Fruit fly (Drosophila melanogaster): Measurements from ENCODE around the gene Gas41.
A peak's percentile ranks its signal among the peaks of the same experiment; 100 is the strongest.

Gas41 gene

DNA sequence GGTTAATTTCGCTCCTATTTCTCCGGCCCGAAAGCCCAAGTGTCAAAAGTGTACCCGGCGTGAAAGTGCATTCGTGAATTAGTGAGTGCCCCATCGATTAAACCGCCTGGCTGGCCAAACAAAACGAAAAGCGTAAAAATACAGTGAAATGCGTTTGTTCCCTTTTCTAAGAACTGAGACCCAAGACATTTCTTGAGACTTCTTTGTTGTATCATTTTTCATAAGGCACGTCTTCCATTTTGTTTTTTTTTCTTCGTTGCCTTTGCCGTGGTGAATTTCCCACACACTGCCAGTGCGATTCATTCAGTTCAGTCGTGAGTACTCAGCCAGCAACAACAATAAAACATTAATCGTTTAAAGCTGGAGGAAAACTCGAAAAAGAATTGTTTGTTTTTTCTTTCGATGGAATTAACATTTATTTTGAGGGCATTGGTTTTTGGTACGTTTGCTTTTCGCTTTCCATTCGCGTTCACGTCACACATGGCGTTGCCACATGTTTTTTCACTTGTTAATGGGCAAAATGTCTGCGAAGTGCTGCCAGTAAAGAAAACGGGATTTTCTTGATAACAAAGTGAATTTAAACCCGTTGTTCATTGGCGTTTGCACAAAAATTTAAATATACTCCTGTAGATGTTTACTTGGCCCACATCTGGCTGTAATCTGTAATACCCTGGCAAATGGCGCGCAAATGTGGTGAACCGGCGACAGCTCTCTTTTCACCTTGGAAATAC is 28.5 kb downstream of the Gas41 start (continued):
- TF ChIP-seq sna (GFP tag; IDR thresholded peaks at IDR 0.05; ENCODE audit: partially characterized antibody) (no peak), Sox102F (GFP tag; optimal IDR thresholded peaks at IDR 0.05) (peak; percentile 3), Doc3 (GFP tag; IDR thresholded peaks at IDR 0.05; ENCODE audit: partially characterized antibody) (no peak), tna (GFP tag; IDR thresholded peaks at IDR 0.05; ENCODE audit: partially characterized antibody) (no peak), CG42726 (GFP tag; IDR thresholded peaks at IDR 0.05; ENCODE audit: partially characterized antibody) (no peak), ken (GFP tag; IDR thresholded peaks at IDR 0.05) (no peak), Fer1 (GFP tag; optimal IDR thresholded peaks at IDR 0.05) (no peak), Atf-2 (GFP tag; optimal IDR thresholded peaks at IDR 0.05) (no peak), Trl (optimal IDR thresholded peaks at IDR 0.05) (no peak), Trl (GFP tag; optimal IDR thresholded peaks at IDR 0.05) (no peak), crol (GFP tag; IDR thresholded peaks at IDR 0.05) (no peak), p53 (GFP tag; optimal IDR thresholded peaks at IDR 0.05) (no peak), CG4707 (GFP tag; optimal IDR thresholded peaks at IDR 0.05) (no peak), z (GFP tag; IDR thresholded peaks at IDR 0.05) (no peak), Chrac-16 (GFP tag; optimal IDR thresholded peaks at IDR 0.05) (no peak), CG8924 (tag; optimal IDR thresholded peaks at IDR 0.05) (no peak), PHDP (tag; optimal IDR thresholded peaks at IDR 0.05) (no peak), insv (GFP tag; optimal IDR thresholded peaks at IDR 0.05) (peak in 1 of 2 experiments; percentile 26), sc (optimal IDR thresholded peaks at IDR 0.05) (no peak), sc (GFP tag; optimal IDR thresholded peaks at IDR 0.05) (no peak), tap (tag; optimal IDR thresholded peaks at IDR 0.05) (peak; percentile 14), CG5180 (GFP tag; optimal IDR thresholded peaks at IDR 0.05) (no peak), twi (tag; optimal IDR thresholded peaks at IDR 0.05) (peak; percentile 87), disco-r (GFP tag; optimal IDR thresholded peaks at IDR 0.05) (no peak), Dek (tag; optimal IDR thresholded peaks at IDR 0.05) (no peak), CG14050 (GFP tag; IDR thresholded peaks at IDR 0.05) (no peak), CG10565 (GFP tag; optimal IDR thresholded peaks at IDR 0.05) (no peak), Hsf (GFP tag; optimal IDR thresholded peaks at IDR 0.05) (no peak), Hr78 (GFP tag; optimal IDR thresholded peaks at IDR 0.05) (no peak), CG11723 (GFP tag; optimal IDR thresholded peaks at IDR 0.05) (no peak), ewg (GFP tag; optimal IDR thresholded peaks at IDR 0.05) (no peak), Taf1 (GFP tag; IDR thresholded peaks at IDR 0.05) (no peak), CG12071 (GFP tag; optimal IDR thresholded peaks at IDR 0.05) (no peak), CG2199 (GFP tag; IDR thresholded peaks at IDR 0.05) (no peak), bowl (GFP tag; IDR thresholded peaks at IDR 0.05) (no peak), slp2 (GFP tag; optimal IDR thresholded peaks at IDR 0.05) (no peak), MTF-1 (GFP tag; optimal IDR thresholded peaks at IDR 0.05; ENCODE audit: borderline replicate concordance) (no peak), CG11695 (GFP tag; IDR thresholded peaks at IDR 0.05) (no peak), Mes4 (GFP tag; optimal IDR thresholded peaks at IDR 0.05) (no peak), CG8944 (GFP tag; optimal IDR thresholded peaks at IDR 0.05) (no peak), CG30403 (GFP tag; optimal IDR thresholded peaks at IDR 0.05) (no peak), btn (GFP tag; optimal IDR thresholded peaks at IDR 0.05) (no peak), CG7357 (GFP tag; IDR thresholded peaks at IDR 0.05) (no peak), dan (GFP tag; IDR thresholded peaks at IDR 0.05) (no peak), gcm (GFP tag; optimal IDR thresholded peaks at IDR 0.05) (no peak), CG4360 (GFP tag; IDR thresholded peaks at IDR 0.05) (no peak), CG10462 (GFP tag; optimal IDR thresholded peaks at IDR 0.05) (no peak), tup (GFP tag; optimal IDR thresholded peaks at IDR 0.05) (no peak), amos (GFP tag; IDR thresholded peaks at IDR 0.05; ENCODE audit: partially characterized antibody) (no peak), CG1832 (GFP tag; optimal IDR thresholded peaks at IDR 0.05) (no peak)

Measured in whole organism, embryonic.